Fruit fly (Drosophila melanogaster): ENCODE measurements around the gene CG12523.

CG12523 gene

dm6 chr3L:10822364-10823231 lies 21.6 kb downstream of the CG12523 start (continued):
- TF ChIP-seq H15 (GFP tag; IDR thresholded peaks at IDR 0.05): peak; percentile 44; the same call in 1 of the 3 replicates
- peak; percentile 83 for TF ChIP-seq Xrp1 (GFP tag; IDR thresholded peaks at IDR 0.05)
- TF ChIP-seq Neu2 (GFP tag; optimal IDR thresholded peaks at IDR 0.05; ENCODE audit: borderline replicate concordance): no peak
- no peak for TF ChIP-seq CG4282 (GFP tag; optimal IDR thresholded peaks at IDR 0.05)
- no peak for TF ChIP-seq Dref (GFP tag; IDR thresholded peaks at IDR 0.05)
- TF ChIP-seq CG7786 (GFP tag; optimal IDR thresholded peaks at IDR 0.05): peak; percentile 29
- TF ChIP-seq BEAF-32 (GFP tag; optimal IDR thresholded peaks at IDR 0.05): no peak
- TF ChIP-seq Antp (GFP tag; optimal IDR thresholded peaks at IDR 0.05): peak; percentile 37
- peak; percentile 58 for TF ChIP-seq CG1233 (GFP tag; optimal IDR thresholded peaks at IDR 0.05)
- TF ChIP-seq PHDP (tag; optimal IDR thresholded peaks at IDR 0.05): peak; percentile 79
- peak; percentile 62 for TF ChIP-seq Dek (tag; optimal IDR thresholded peaks at IDR 0.05)
- peak; percentile 16 for TF ChIP-seq crc (GFP tag; optimal IDR thresholded peaks at IDR 0.05)
- TF ChIP-seq vnd (GFP tag; IDR thresholded peaks at IDR 0.05; ENCODE audit: partially characterized antibody): no peak
- no peak for TF ChIP-seq ab (GFP tag; optimal IDR thresholded peaks at IDR 0.05)
- TF ChIP-seq TFAM (GFP tag; optimal IDR thresholded peaks at IDR 0.05): no peak
- TF ChIP-seq zfh1 (GFP tag; IDR thresholded peaks at IDR 0.05): peak; percentile 71
- peak; percentile 78 for TF ChIP-seq Ptx1 (GFP tag; IDR thresholded peaks at IDR 0.05)
- TF ChIP-seq ash1 (GFP tag; optimal IDR thresholded peaks at IDR 0.05): no peak
- TF ChIP-seq Hey (tag; optimal IDR thresholded peaks at IDR 0.05): no peak
- TF ChIP-seq ato (GFP tag; IDR thresholded peaks at IDR 0.05; ENCODE audit: partially characterized antibody): no peak
- no peak for TF ChIP-seq prd (optimal IDR thresholded peaks at IDR 0.05)
- TF ChIP-seq prd (GFP tag; IDR thresholded peaks at IDR 0.05): peak; percentile 68
- TF ChIP-seq CG15269 (tag; optimal IDR thresholded peaks at IDR 0.05): peak; percentile 83
- TF ChIP-seq CG31388 (GFP tag; optimal IDR thresholded peaks at IDR 0.05): no peak
- no peak for TF ChIP-seq amos (GFP tag; IDR thresholded peaks at IDR 0.05; ENCODE audit: partially characterized antibody)
- TF ChIP-seq Hsf (GFP tag; optimal IDR thresholded peaks at IDR 0.05): peak; percentile 61
- TF ChIP-seq hth (optimal IDR thresholded peaks at IDR 0.05): no peak
- peak; percentile 70 for TF ChIP-seq B-H1 (GFP tag; IDR thresholded peaks at IDR 0.05)
- no peak for TF ChIP-seq dm (GFP tag; optimal IDR thresholded peaks at IDR 0.05)
- peak; percentile 78 for TF ChIP-seq phol (tag; optimal IDR thresholded peaks at IDR 0.05)
- peak; percentile 21 for TF ChIP-seq ERR (GFP tag; optimal IDR thresholded peaks at IDR 0.05)
- peak; percentile 88 for TF ChIP-seq scrt (GFP tag; optimal IDR thresholded peaks at IDR 0.05)
- TF ChIP-seq CG14050 (GFP tag; IDR thresholded peaks at IDR 0.05): peak; percentile 63
- TF ChIP-seq E2f2 (GFP tag; IDR thresholded peaks at IDR 0.05): peak; percentile 52; the same call in 1 of the 2 replicates
- no peak for TF ChIP-seq CG13287 (GFP tag; IDR thresholded peaks at IDR 0.05; ENCODE audit: partially characterized antibody)
- peak; percentile 7 for TF ChIP-seq pros (GFP tag; optimal IDR thresholded peaks at IDR 0.05)
- TF ChIP-seq run (tag; optimal IDR thresholded peaks at IDR 0.05): peak; percentile 39
- peak; percentile 94 for TF ChIP-seq sens (GFP tag)
- TF ChIP-seq CG11093 (GFP tag; IDR thresholded peaks at IDR 0.05): no peak
- TF ChIP-seq fu2 (GFP tag; optimal IDR thresholded peaks at IDR 0.05): no peak
- peak; percentile 40; the same call in 1 of the 2 replicates for TF ChIP-seq Nf-YA (GFP tag; IDR thresholded peaks at IDR 0.05)
- TF ChIP-seq croc (GFP tag; conservative IDR thresholded peaks at IDR 0.05): peak; percentile 54
- TF ChIP-seq gt (GFP tag; IDR thresholded peaks at IDR 0.05): no peak
- TF ChIP-seq Adf1 (GFP tag; IDR thresholded peaks at IDR 0.05): 0 out of 2 replicates have a peak, but pooled peaks have one; percentile 13
- TF ChIP-seq pho (GFP tag; optimal IDR thresholded peaks at IDR 0.05): peak; percentile 72
- TF ChIP-seq Six4 (GFP tag; optimal IDR thresholded peaks at IDR 0.05): peak; percentile 47
- TF ChIP-seq Tbp (GFP tag; optimal IDR thresholded peaks at IDR 0.05): no peak
- TF ChIP-seq CG3847 (GFP tag; IDR thresholded peaks at IDR 0.05): peak; percentile 56; the same call in 1 of the 2 replicates
- peak; percentile 43 for TF ChIP-seq Jarid2 (GFP tag; optimal IDR thresholded peaks at IDR 0.05)
- TF ChIP-seq Rx (GFP tag; IDR thresholded peaks at IDR 0.05): no peak; the same call in 1 of the 2 replicates
